Fruit fly (Drosophila melanogaster) whole organism, embryonic: Measurements from ENCODE around the gene Acat1.

Source experiments
- ATbp ChIP-seq: fragments of 200-800 bp; sonication (Bioruptor generic); optimal IDR thresholded peaks from 2 replicates; lab custom pipeline; 2017; ENCODE audit warnings: missing biosample characterization, mild to moderate bottlenecking, missing genetic modification characterization, missing genetic modification reagents
- BtbVII ChIP-seq: fragments of 200-800 bp; sonication (Bioruptor generic); optimal IDR thresholded peaks from 3 replicates; lab custom pipeline; 2017; ENCODE audit warnings: missing biosample characterization, mild to moderate bottlenecking, missing genetic modification characterization
- CG10366 ChIP-seq: fragments of 200-800 bp; sonication (Bioruptor generic); IDR thresholded peaks from 2 replicates; pipeline ENCODE4 v1.3.6; 2022; ENCODE audit warnings: missing biosample characterization, missing genetic modification characterization
- CG10565 ChIP-seq: fragments of 200-800 bp; sonication (Bioruptor generic); optimal IDR thresholded peaks from 3 replicates; lab custom pipeline; 2016; ENCODE audit warnings: missing biosample characterization, mild to moderate bottlenecking, missing genetic modification characterization
- CG12659 ChIP-seq: fragments of 200-800 bp; sonication (Bioruptor generic); optimal IDR thresholded peaks from 3 replicates; lab custom pipeline; 2017; ENCODE audit warnings: mild to moderate bottlenecking, missing biosample characterization, missing genetic modification reagents, missing genetic modification characterization
- CG13287 ChIP-seq: fragments of 200-800 bp; sonication (Bioruptor generic); IDR thresholded peaks from 2 replicates; pipeline ENCODE4 v1.3.6; 2022; ENCODE audit warnings: missing biosample characterization, missing genetic modification characterization; ENCODE audit not compliant: partially characterized antibody
- CG13624 ChIP-seq: fragments of 200-800 bp; sonication (Bioruptor generic); optimal IDR thresholded peaks from 2 replicates; lab custom pipeline; 2016; ENCODE audit warnings: missing biosample characterization, missing genetic modification characterization
- CG14710 ChIP-seq: fragments of 200-800 bp; sonication (Bioruptor generic); optimal IDR thresholded peaks from 3 replicates; lab custom pipeline; 2019; ENCODE audit warnings: missing biosample characterization, mild to moderate bottlenecking, missing genetic modification characterization, moderate library complexity
- CG16779 ChIP-seq: fragments of 200-800 bp; sonication (Bioruptor generic); IDR thresholded peaks from 2 replicates; pipeline ENCODE4 v1.3.6; 2022; ENCODE audit warnings: missing biosample characterization, missing genetic modification characterization
- CG17359 ChIP-seq: fragments of 200-800 bp; sonication (Bioruptor generic); optimal IDR thresholded peaks from 3 replicates; lab custom pipeline; 2018; ENCODE audit warnings: missing biosample characterization, mild to moderate bottlenecking, missing genetic modification characterization, moderate library complexity
- CG1832 ChIP-seq: fragments of 200-800 bp; sonication (Bioruptor generic); optimal IDR thresholded peaks from 2 replicates; lab custom pipeline; 2017; ENCODE audit warnings: missing biosample characterization, mild to moderate bottlenecking, missing genetic modification characterization, inconsistent platforms
- CG2712 ChIP-seq: fragments of 200-800 bp; optimal IDR thresholded peaks from 3 replicates; lab custom pipeline; 2019; ENCODE audit warnings: missing biosample characterization, mild to moderate bottlenecking, missing genetic modification characterization, moderate library complexity
- CG31224 ChIP-seq: fragments of 200-800 bp; sonication (Bioruptor generic); IDR thresholded peaks from 2 replicates; pipeline ENCODE4 v1.3.6; 2022; ENCODE audit warnings: missing biosample characterization, missing genetic modification characterization
- CG31365 ChIP-seq: fragments of 200-800 bp; sonication (Bioruptor generic); optimal IDR thresholded peaks from 2 replicates; lab custom pipeline; 2018; ENCODE audit warnings: missing biosample characterization, mild to moderate bottlenecking, missing genetic modification characterization
- CG4360 ChIP-seq: fragments of 200-800 bp; sonication (Bioruptor generic); IDR thresholded peaks from 2 replicates; pipeline ENCODE4 v1.3.6; 2022; ENCODE audit warnings: missing biosample characterization, missing genetic modification characterization
- CG7357 ChIP-seq: fragments of 200-800 bp; sonication (Bioruptor generic); IDR thresholded peaks from 3 replicates; pipeline ENCODE4 v1.3.6; 2022; ENCODE audit warnings: missing biosample characterization, missing genetic modification characterization
- CG7963 ChIP-seq: fragments of 200-800 bp; sonication (Bioruptor generic); IDR thresholded peaks from 3 replicates; pipeline ENCODE4 v1.3.6; 2022; ENCODE audit warnings: missing biosample characterization, missing genetic modification characterization; ENCODE audit not compliant: partially characterized antibody
- CG8944 ChIP-seq: fragments of 200-800 bp; sonication (Bioruptor generic); optimal IDR thresholded peaks from 3 replicates; lab custom pipeline; 2016; ENCODE audit warnings: missing biosample characterization, missing genetic modification characterization
- Dip3 ChIP-seq: fragments of 200-800 bp; sonication (Bioruptor generic); optimal IDR thresholded peaks from 3 replicates; lab custom pipeline; 2016; ENCODE audit warnings: missing biosample characterization, missing genetic modification characterization
- Ets65A ChIP-seq: fragments of 200-800 bp; sonication (Bioruptor generic); peaks from one replicate; lab custom pipeline; 2016; ENCODE audit warnings: missing biosample characterization, missing genetic modification characterization
- Hr78 ChIP-seq, 2 experiments: fragments of 200-800 bp in 1 of 2; fragments of >200 bp in 1 of 2; sonication (Bioruptor generic) in 1 of 2; optimal IDR thresholded peaks; 2 replicates each; lab custom pipeline; 2017 to 2019; ENCODE audit warnings: missing biosample characterization in 2 of 2, missing genetic modification characterization in 2 of 2, mild to moderate bottlenecking in 1 of 2, moderate library complexity in 1 of 2
- Lhr ChIP-seq: fragments of 200-800 bp; sonication (Bioruptor generic); optimal IDR thresholded peaks from 3 replicates; lab custom pipeline; 2017; ENCODE audit warnings: mild to moderate bottlenecking, missing biosample characterization, missing genetic modification reagents, missing genetic modification characterization
- Max ChIP-seq: fragments of 200-800 bp; sonication (Bioruptor generic); optimal IDR thresholded peaks from 2 replicates; lab custom pipeline; 2016; ENCODE audit warnings: missing biosample characterization, mild to moderate bottlenecking, missing genetic modification characterization
- Rfx ChIP-seq: fragments of 200-800 bp; sonication (Bioruptor generic); IDR thresholded peaks from 2 replicates; pipeline ENCODE4 v1.3.6; 2022; ENCODE audit warnings: missing biosample characterization, missing genetic modification characterization
- Spps ChIP-seq: fragments of 200-800 bp; sonication (Bioruptor generic); optimal IDR thresholded peaks from 2 replicates; lab custom pipeline; 2018; ENCODE audit warnings: missing biosample characterization, mild to moderate bottlenecking, missing genetic modification characterization
- Sry-β ChIP-seq: fragments of 200-800 bp; sonication (Bioruptor generic); optimal IDR thresholded peaks from 2 replicates; lab custom pipeline; 2018; ENCODE audit warnings: missing biosample characterization, mild to moderate bottlenecking, missing genetic modification characterization, moderate library complexity
- TFAM ChIP-seq: fragments of 200-800 bp; sonication (Bioruptor generic); optimal IDR thresholded peaks from 2 replicates; lab custom pipeline; 2017; ENCODE audit warnings: missing biosample characterization, missing genetic modification characterization, inconsistent platforms
- Usf ChIP-seq: fragments of 200-800 bp; sonication (Bioruptor generic); optimal IDR thresholded peaks from 2 replicates; lab custom pipeline; 2017; ENCODE audit warnings: missing genotype, missing biosample characterization, missing genetic modification characterization
- ap ChIP-seq: fragments of 200-800 bp; sonication (Bioruptor generic); IDR thresholded peaks from 2 replicates; pipeline ENCODE4 v1.3.6; 2022; ENCODE audit warnings: missing biosample characterization, missing genetic modification characterization
- cato ChIP-seq: fragments of 200-800 bp; sonication (Bioruptor generic); optimal IDR thresholded peaks from 2 replicates; lab custom pipeline; 2016; ENCODE audit warnings: missing biosample characterization, missing genetic modification characterization, borderline replicate concordance
- cwo ChIP-seq: fragments of 200-800 bp; sonication (Bioruptor generic); optimal IDR thresholded peaks from 3 replicates; lab custom pipeline; 2017; ENCODE audit warnings: missing biosample characterization, missing genetic modification characterization, mild to moderate bottlenecking, moderate library complexity, missing genetic modification reagents
- dm ChIP-seq: fragments of 200-800 bp; sonication (Bioruptor generic); optimal IDR thresholded peaks from 3 replicates; lab custom pipeline; 2016; ENCODE audit warnings: missing biosample characterization, missing genetic modification characterization
- ftz-f1 ChIP-seq: fragments of 200-800 bp; sonication (Bioruptor generic); optimal IDR thresholded peaks from 2 replicates; lab custom pipeline; 2016; ENCODE audit warnings: missing biosample characterization, missing genetic modification characterization
- ind ChIP-seq: fragments of 200-800 bp; sonication (Bioruptor generic); optimal IDR thresholded peaks from 3 replicates; lab custom pipeline; 2016; ENCODE audit warnings: missing biosample characterization, missing genetic modification characterization
- kay ChIP-seq: fragments of 200-800 bp; sonication (Bioruptor generic); optimal IDR thresholded peaks from 2 replicates; lab custom pipeline; 2016; ENCODE audit warnings: missing biosample characterization, missing genetic modification characterization
- luna ChIP-seq: fragments of 200-800 bp; sonication (Bioruptor generic); optimal IDR thresholded peaks from 2 replicates; lab custom pipeline; 2016; ENCODE audit warnings: missing biosample characterization, missing genetic modification characterization
- pita ChIP-seq: fragments of 200-800 bp; sonication (Bioruptor generic); optimal IDR thresholded peaks from 2 replicates; lab custom pipeline; 2017; ENCODE audit warnings: missing biosample characterization, mild to moderate bottlenecking, missing genetic modification characterization
- row ChIP-seq: fragments of 200-800 bp; sonication (Bioruptor generic); IDR thresholded peaks from 3 replicates; pipeline ENCODE4 v1.3.6; 2022; ENCODE audit warnings: missing biosample characterization, missing genetic modification characterization
- sc ChIP-seq, 3 experiments: fragments of >200 bp in 2 of 3; fragments of 200-800 bp in 1 of 3; sonication (Bioruptor generic) in 1 of 3; optimal IDR thresholded peaks; 2 replicates in 2 of 3; 3 replicates in 1 of 3; lab custom pipeline; 2017; ENCODE audit warnings: mild to moderate bottlenecking in 1 of 3, missing biosample characterization in 1 of 3, missing genetic modification characterization in 1 of 3, missing genetic modification reagents in 1 of 3
- sens-2 ChIP-seq: fragments of 200-800 bp; sonication (Bioruptor generic); IDR thresholded peaks from 2 replicates; pipeline ENCODE4 v1.3.6; 2022; ENCODE audit warnings: missing biosample characterization, missing genetic modification characterization
- toy ChIP-seq: fragments of 200-800 bp; sonication (Bioruptor generic); IDR thresholded peaks from 2 replicates; pipeline ENCODE4 v1.3.6; 2022; ENCODE audit warnings: missing biosample characterization, missing genetic modification characterization
- trem ChIP-seq: fragments of 200-800 bp; optimal IDR thresholded peaks from 3 replicates; lab custom pipeline; 2019; ENCODE audit warnings: missing biosample characterization, mild to moderate bottlenecking, missing genetic modification characterization, moderate library complexity
- usp ChIP-seq: fragments of >200 bp; optimal IDR thresholded peaks from 2 replicates; lab custom pipeline; 2017; ENCODE audit warnings: missing biosample characterization, missing genetic modification characterization

The Acat1 gene

DNA sequence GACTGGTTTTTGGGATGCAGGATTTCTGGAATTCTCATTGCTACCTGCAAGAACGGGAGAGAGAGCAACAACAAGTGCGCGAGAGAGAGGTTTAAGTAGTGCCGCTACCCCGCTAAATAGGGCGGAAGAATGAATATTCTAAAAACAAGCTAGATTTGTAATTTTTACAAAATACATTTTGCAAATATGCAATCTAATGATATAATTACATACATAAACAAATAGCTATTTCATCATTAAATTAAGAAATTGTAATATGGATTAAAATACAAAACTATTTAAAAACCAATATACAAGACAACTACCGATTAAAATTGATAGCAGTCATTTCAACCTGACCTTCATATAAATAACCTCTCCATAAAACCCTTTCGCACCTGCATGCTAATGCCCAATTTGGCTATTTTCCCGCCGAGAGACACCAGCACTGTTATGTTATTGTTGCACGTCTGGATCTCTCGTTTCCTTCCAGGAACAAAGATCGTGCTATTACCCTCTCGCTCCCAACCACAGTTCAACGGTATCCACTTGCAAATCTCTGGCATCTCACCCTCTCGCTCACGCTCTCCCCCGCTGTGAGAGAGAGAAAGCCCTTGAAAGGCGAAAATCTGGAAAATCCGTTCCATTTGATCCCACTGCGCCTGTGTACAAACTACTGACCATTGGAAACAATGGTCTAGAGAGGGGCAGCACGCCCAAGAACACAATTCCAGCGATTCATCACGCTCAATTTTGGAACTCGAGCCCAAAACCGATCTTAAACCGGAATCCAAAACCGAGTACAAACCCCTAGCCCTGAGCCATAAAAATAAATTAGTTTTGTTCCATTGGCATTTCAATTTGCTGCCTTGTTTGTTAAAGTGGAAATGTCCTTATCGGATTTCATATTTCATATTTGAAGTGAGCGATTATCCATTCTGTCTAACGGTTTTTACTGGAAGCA, 3.3 kb upstream of the Acat1 start, which contains the start of gene Nek2 (continued):
- 0 out of 2 replicates have a peak, but pooled peaks have one; percentile 20 for TF ChIP-seq CG4360 (GFP tag; lab: Robert Waterston, UW)
- peak; percentile 67 for TF ChIP-seq row (GFP tag; lab: Robert Waterston, UW)
- no peak for TF ChIP-seq Hr78 (GFP tag; optimal IDR thresholded peaks at IDR 0.05; lab: Kevin White, UChicago)
- peak; percentile 18 for TF ChIP-seq CG14710 (tag; lab: Kevin White, UChicago)
- TF ChIP-seq CG2712 (tag; lab: Kevin White, UChicago): peak; percentile 9
- peak; percentile 89 for TF ChIP-seq Sry-β
- peak; percentile 67 for TF ChIP-seq CG1832 (GFP tag; lab: Kevin White, UChicago)

DNA sequence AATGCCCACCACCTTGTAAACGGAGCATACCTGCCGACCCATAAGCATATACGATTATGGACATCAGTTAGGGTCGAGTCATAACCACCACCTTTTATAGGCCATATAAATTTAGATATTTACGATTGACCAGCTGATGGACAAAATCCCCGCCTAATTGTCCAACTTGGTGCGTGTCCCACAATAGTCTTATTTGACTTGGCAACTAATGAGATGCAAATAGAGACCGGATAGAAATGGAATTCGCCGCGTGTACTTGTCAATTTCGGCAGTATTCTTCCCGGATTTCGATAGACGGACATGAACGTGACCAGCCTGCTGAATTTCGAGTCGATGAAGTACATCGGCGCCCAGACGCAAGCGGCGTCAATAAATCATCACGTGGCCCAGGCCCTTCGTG, 4.2 kb downstream of the Acat1 start, which contains the start of gene Ir7g:
Gene Ir7g, plus strand, starts transcription at position 301 of the 400 bp plus-strand sequence.
- no peak for TF ChIP-seq CG13624 (GFP tag; lab: Kevin White, UChicago)

DNA sequence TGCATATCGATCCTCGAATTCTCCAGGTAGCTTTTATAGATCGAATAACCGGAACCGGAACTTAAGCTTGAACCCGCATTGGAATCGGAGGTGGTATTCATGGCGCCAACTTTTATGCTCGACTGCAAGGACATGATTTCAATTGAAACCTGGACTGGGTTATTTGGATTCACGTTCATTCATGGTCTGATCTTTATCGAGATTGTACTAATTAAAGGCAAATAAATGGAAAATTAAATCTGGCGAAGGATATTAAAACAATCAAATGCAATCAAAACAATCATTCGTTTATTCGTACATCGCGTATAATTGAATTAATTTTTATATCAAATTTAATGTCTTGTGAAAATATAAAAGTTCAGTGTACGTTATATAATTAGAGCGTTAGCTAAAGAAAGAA, 4.7 kb downstream of the Acat1 start, which contains the start of gene Ir7f:
Gene Ir7f, minus strand, starts transcription at position 101 of the 400 bp plus-strand sequence.
- no peak for TF ChIP-seq Usf
- no peak for TF ChIP-seq pita

DNA sequence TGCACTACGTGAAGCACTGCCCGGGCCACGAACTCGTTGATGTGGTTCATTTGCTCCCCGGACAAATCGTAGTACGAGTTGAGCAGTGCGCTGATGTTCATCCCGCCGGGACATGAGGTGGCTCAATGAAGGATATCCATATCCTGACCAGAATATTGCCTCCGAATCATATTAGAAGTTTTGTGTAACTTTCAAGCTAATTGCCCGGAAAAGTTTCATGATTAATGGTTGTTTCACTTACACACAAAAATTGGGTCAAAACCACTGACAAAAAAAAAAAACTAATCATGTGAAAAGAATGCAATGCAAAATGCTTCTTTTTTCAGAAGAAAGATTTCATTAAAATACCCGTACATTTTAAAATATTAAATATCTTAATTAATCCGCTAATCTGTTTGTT, 7.0 kb downstream of the Acat1 start, which contains the start of gene Ir7e:
Gene Ir7e, minus strand, starts transcription at position 101 of the 400 bp plus-strand sequence.
- TF ChIP-seq CG10565 (GFP tag; lab: Kevin White, UChicago) (no peak), sc (optimal IDR thresholded peaks at IDR 0.05; lab: Kevin White, UChicago) (no peak), sc (GFP tag; optimal IDR thresholded peaks at IDR 0.05; lab: Kevin White, UChicago) (no peak), sens-2 (no peak), CG17359 (tag; lab: Kevin White, UChicago) (no peak), CG13287 (no peak), ATbp (GFP tag; lab: Kevin White, UChicago) (no peak), CG10366 (GFP tag; lab: Robert Waterston, UW) (no peak), CG12659 (GFP tag; lab: Kevin White, UChicago) (no peak), Dip3 (no peak), CG31365 (tag; lab: Kevin White, UChicago) (no peak), kay (no peak), dm (GFP tag; lab: Kevin White, UChicago) (no peak), Ets65A (no peak), CG31224 (GFP tag; lab: Robert Waterston, UW) (no peak), ind (GFP tag; lab: Kevin White, UChicago) (no peak), ap (GFP tag; lab: Robert Waterston, UW) (no peak), usp (GFP tag; lab: Kevin White, UChicago) (no peak), TFAM (no peak)

DNA sequence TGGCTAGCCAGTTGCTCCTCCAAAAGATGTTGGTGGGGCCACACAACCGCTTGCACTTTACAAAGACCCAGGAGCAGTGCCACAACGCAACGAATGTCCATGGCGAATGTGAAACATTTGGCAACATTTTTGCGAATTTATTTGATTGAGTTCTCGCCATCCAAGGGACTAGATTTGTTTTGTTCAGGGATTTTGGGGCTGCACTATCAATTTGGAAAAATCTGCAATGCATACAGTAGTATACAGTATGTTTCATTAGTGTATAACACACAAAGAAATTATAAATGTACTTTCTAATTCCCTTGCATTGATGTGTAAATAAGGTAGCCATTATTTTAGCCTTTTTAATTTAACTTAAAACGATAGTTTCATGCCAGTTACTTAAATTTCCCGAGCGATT, 9.8 kb downstream of the Acat1 start, which contains the start of gene Ir7d:
Gene Ir7d, minus strand, starts transcription at position 101 of the 400 bp plus-strand sequence.
- TF ChIP-seq Max (GFP tag; lab: Kevin White, UChicago) (no peak), toy (no peak), cato (GFP tag; lab: Kevin White, UChicago) (no peak), cwo (GFP tag; lab: Kevin White, UChicago) (no peak), BtbVII (GFP tag; lab: Kevin White, UChicago) (no peak), trem (tag; lab: Kevin White, UChicago) (no peak), Spps (tag; lab: Kevin White, UChicago) (no peak), CG7357 (GFP tag; lab: Robert Waterston, UW) (no peak), CG16779 (GFP tag; lab: Robert Waterston, UW) (no peak), ftz-f1 (GFP tag; lab: Kevin White, UChicago) (no peak), CG7963 (no peak), Rfx (GFP tag; lab: Robert Waterston, UW) (no peak), luna (no peak), pita (no peak), CG8944 (GFP tag; lab: Kevin White, UChicago) (no peak), Lhr (GFP tag; lab: Kevin White, UChicago) (no peak)
